Worm (Caenorhabditis elegans) whole organism, L1 larva: Measurements from ENCODE around the gene B0348.1.

Source experiments
- ceh-63 ChIP-seq: fragments of 200-800 bp; sonication (Bioruptor generic); optimal IDR thresholded peaks from 2 replicates; lab custom pipeline; 2018; ENCODE audit warnings: mild to moderate bottlenecking, missing genetic modification characterization, missing compliant biosample characterization
- fos-1 ChIP-seq: fragments of 150-350 bp; optimal IDR thresholded peaks from 2 replicates; lab custom pipeline; 2014; ENCODE audit warnings: missing biosample characterization, missing genetic modification characterization
- jun-1 ChIP-seq: fragments of 150-350 bp; optimal IDR thresholded peaks from 2 replicates; lab custom pipeline; 2014; ENCODE audit warnings: missing biosample characterization, missing genetic modification reagents, missing genetic modification characterization
- lin-39 ChIP-seq: fragments of 150-350 bp; optimal IDR thresholded peaks from 2 replicates; lab custom pipeline; 2014; ENCODE audit warnings: missing biosample characterization, missing genetic modification reagents, missing genetic modification characterization
- mep-1 ChIP-seq: fragments of 150-350 bp; optimal IDR thresholded peaks from 2 replicates; lab custom pipeline; 2014; ENCODE audit warnings: missing biosample characterization, missing genetic modification characterization
- nhr-12 ChIP-seq: sonication (generic microtip); optimal IDR thresholded peaks from 2 replicates; lab custom pipeline; 2017; ENCODE audit warnings: missing biosample characterization, missing genetic modification characterization
- nhr-19 ChIP-seq: fragments of 200-800 bp; sonication (Bioruptor generic); conservative IDR thresholded peaks from 2 replicates; pipeline ENCODE4 v1.3.6; 2022; ENCODE audit warnings: missing genetic modification characterization, missing compliant biosample characterization
- nhr-28 ChIP-seq: fragments of 150-350 bp; optimal IDR thresholded peaks from 2 replicates; lab custom pipeline; 2014; ENCODE audit warnings: missing biosample characterization, missing genetic modification characterization
- nhr-77 ChIP-seq: fragments of 150-350 bp; optimal IDR thresholded peaks from 2 replicates; lab custom pipeline; 2014; ENCODE audit warnings: missing biosample characterization, missing genetic modification characterization
- pqm-1 ChIP-seq: sonication (generic microtip); optimal IDR thresholded peaks from 3 replicates; lab custom pipeline; 2017; ENCODE audit warnings: missing biosample characterization, missing genetic modification characterization

DNA sequence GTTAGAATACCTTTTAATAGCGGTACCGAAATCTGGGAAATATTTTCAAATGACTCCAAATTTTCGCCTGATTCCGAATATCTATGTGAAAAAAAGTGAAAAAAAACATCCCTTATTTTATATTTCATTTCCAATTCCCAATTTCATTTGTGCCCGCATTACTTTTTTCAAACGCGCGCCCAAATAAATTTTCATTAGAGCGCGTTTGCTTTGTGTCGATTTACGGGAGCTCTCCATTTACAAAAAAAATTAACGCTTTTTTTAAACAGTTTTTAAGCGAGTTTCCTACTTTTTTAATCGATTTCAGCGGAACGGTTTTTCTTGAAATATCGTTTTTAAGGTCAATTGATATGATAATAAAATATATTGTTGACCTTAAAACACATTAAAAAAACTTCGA, 24.5 kb upstream of the B0348.1 start:
- TF ChIP-seq ceh-63 (GFP tag; lab: Kevin White, UChicago) (no peak), nhr-28 (tag; lab: Kevin White, UChicago) (no peak), mep-1 (tag; lab: Kevin White, UChicago) (no peak), lin-39 (tag; lab: Kevin White, UChicago) (no peak), nhr-19 (GFP tag; lab: Robert Waterston, UW) (no peak), nhr-12 (no peak), fos-1 (tag; lab: Kevin White, UChicago) (no peak), nhr-77 (tag; lab: Kevin White, UChicago) (no peak), jun-1 (tag; lab: Kevin White, UChicago) (no peak), pqm-1 (no peak)
